Worm (Caenorhabditis elegans) whole organism, young adult: ENCODE measurements around the gene K03B4.9.

Source experiments
- B0019.2 ChIP-seq: fragments of 200-800 bp; sonication (Bioruptor generic); conservative IDR thresholded peaks from 2 replicates; pipeline ENCODE4 v1.3.6; 2022; ENCODE audit warnings: missing genetic modification reagents, missing genetic modification characterization, missing compliant biosample characterization
- B0035.1 ChIP-seq: sonication (generic microtip); optimal IDR thresholded peaks from 2 replicates; lab custom pipeline; 2016; ENCODE audit warnings: missing genetic modification characterization, mild to moderate bottlenecking, missing compliant biosample characterization, missing genotype, missing genetic modification reagents
- D2030.7 ChIP-seq: fragments of 200-800 bp; sonication (Bioruptor generic); IDR thresholded peaks from 2 replicates; pipeline ENCODE4 v1.3.6; 2022; ENCODE audit warnings: missing genetic modification reagents, missing genetic modification characterization, missing compliant biosample characterization
- F33H1.4 ChIP-seq: fragments of 200-800 bp; sonication (Bioruptor generic); IDR thresholded peaks from 2 replicates; pipeline ENCODE4 v1.3.6; 2022; ENCODE audit warnings: missing genetic modification reagents, missing genetic modification characterization, missing compliant biosample characterization
- K11D2.4 ChIP-seq: fragments of 200-800 bp; sonication (Bioruptor generic); IDR thresholded peaks from 2 replicates; pipeline ENCODE4 v1.3.6; 2022; ENCODE audit warnings: missing genetic modification reagents, missing genetic modification characterization, missing compliant biosample characterization
- Y53G8AR.9 ChIP-seq: fragments of 200-800 bp; sonication (Bioruptor generic); conservative IDR thresholded peaks from 2 replicates; pipeline ENCODE4 v1.3.6; 2022; ENCODE audit warnings: missing genetic modification reagents, missing genetic modification characterization, missing compliant biosample characterization
- Y56A3A.18 ChIP-seq: fragments of 200-800 bp; sonication (Bioruptor generic); IDR thresholded peaks from 2 replicates; pipeline ENCODE4 v1.3.6; 2022; ENCODE audit warnings: missing genetic modification reagents, missing genetic modification characterization, missing compliant biosample characterization
- Y79H2A.3 ChIP-seq: fragments of 200-800 bp; sonication (Bioruptor generic); conservative IDR thresholded peaks from 2 replicates; pipeline ENCODE4 v1.3.6; 2022; ENCODE audit warnings: missing genetic modification reagents, missing genetic modification characterization, missing compliant biosample characterization
- Y95B8A.8 ChIP-seq: fragments of 200-800 bp; sonication (Bioruptor generic); IDR thresholded peaks from 2 replicates; pipeline ENCODE4 v1.3.6; 2022; ENCODE audit warnings: missing genetic modification reagents, missing genetic modification characterization, missing compliant biosample characterization
- aptf-2 ChIP-seq: fragments of 200-800 bp; sonication (Bioruptor generic); conservative IDR thresholded peaks from 2 replicates; pipeline ENCODE4 v1.3.6; 2022; ENCODE audit warnings: missing genetic modification reagents, missing genetic modification characterization, missing compliant biosample characterization
- atf-7 ChIP-seq: sonication (generic microtip); optimal IDR thresholded peaks from 2 replicates; lab custom pipeline; 2017; ENCODE audit warnings: mild to moderate bottlenecking, missing genetic modification characterization, missing compliant biosample characterization
- attf-3 ChIP-seq: fragments of 200-800 bp; sonication (Bioruptor generic); conservative IDR thresholded peaks from 2 replicates; pipeline ENCODE4 v1.3.6; 2022; ENCODE audit warnings: missing genetic modification reagents, missing genetic modification characterization, missing compliant biosample characterization
- ceh-27 ChIP-seq: fragments of 200-800 bp; sonication (Bioruptor generic); optimal IDR thresholded peaks from 2 replicates; lab custom pipeline; 2018; ENCODE audit warnings: mild to moderate bottlenecking, missing genetic modification characterization, moderate library complexity, missing compliant biosample characterization
- dox-1 ChIP-seq: fragments of 200-800 bp; sonication (Bioruptor generic); IDR thresholded peaks from 2 replicates; pipeline ENCODE4 v1.3.6; 2022; ENCODE audit warnings: missing genetic modification reagents, missing genetic modification characterization, missing compliant biosample characterization
- dpff-1 ChIP-seq: sonication (generic microtip); optimal IDR thresholded peaks from 2 replicates; lab custom pipeline; 2017; ENCODE audit warnings: mild to moderate bottlenecking, missing genetic modification characterization, missing compliant biosample characterization
- egl-44 ChIP-seq: fragments of 200-800 bp; sonication (Bioruptor generic); IDR thresholded peaks from 2 replicates; pipeline ENCODE4 v1.3.6; 2022; ENCODE audit warnings: missing genetic modification reagents, missing genetic modification characterization, missing compliant biosample characterization
- hmg-1.2 ChIP-seq: fragments of 200-800 bp; sonication (Bioruptor generic); IDR thresholded peaks from 2 replicates; pipeline ENCODE4 v1.3.6; 2022; ENCODE audit warnings: missing genetic modification reagents, missing genetic modification characterization, missing compliant biosample characterization
- hmg-20 ChIP-seq: fragments of 200-800 bp; sonication (Bioruptor generic); IDR thresholded peaks from 2 replicates; pipeline ENCODE4 v1.3.6; 2022; ENCODE audit warnings: missing genetic modification reagents, missing genetic modification characterization, missing compliant biosample characterization
- lin-40 ChIP-seq: sonication (generic microtip); optimal IDR thresholded peaks from 2 replicates; lab custom pipeline; 2016; ENCODE audit warnings: missing genetic modification characterization, mild to moderate bottlenecking, missing compliant biosample characterization, missing genotype, missing genetic modification reagents
- lir-1 ChIP-seq: fragments of 200-800 bp; sonication (Bioruptor generic); conservative IDR thresholded peaks from 2 replicates; pipeline ENCODE4 v1.3.6; 2022; ENCODE audit warnings: missing genetic modification reagents, missing genetic modification characterization, missing compliant biosample characterization
- lsl-1 ChIP-seq: fragments of 200-800 bp; sonication (Bioruptor generic); optimal IDR thresholded peaks from 2 replicates; lab custom pipeline; 2018; ENCODE audit warnings: mild to moderate bottlenecking, missing genetic modification characterization, moderate library complexity, missing compliant biosample characterization
- madf-10 ChIP-seq: sonication (generic microtip); optimal IDR thresholded peaks from 2 replicates; lab custom pipeline; 2016; ENCODE audit warnings: mild to moderate bottlenecking, missing genetic modification characterization, missing compliant biosample characterization
- madf-3 ChIP-seq: fragments of 200-800 bp; sonication (Bioruptor generic); IDR thresholded peaks from 2 replicates; pipeline ENCODE4 v1.3.6; 2022; ENCODE audit warnings: missing genetic modification reagents, missing genetic modification characterization, missing compliant biosample characterization
- nfya-1 ChIP-seq: sonication (generic microtip); optimal IDR thresholded peaks from 2 replicates; lab custom pipeline; 2017; ENCODE audit warnings: antibody characterized with exemption, missing compliant biosample characterization, missing genetic modification characterization, borderline replicate concordance; ENCODE audit not compliant: insufficient read depth
- nhr-179 ChIP-seq: sonication (generic microtip); optimal IDR thresholded peaks from 2 replicates; lab custom pipeline; 2016; ENCODE audit warnings: mild to moderate bottlenecking, missing genetic modification characterization, missing compliant biosample characterization
- nhr-27 ChIP-seq: fragments of 200-800 bp; sonication (Bioruptor generic); optimal IDR thresholded peaks from 2 replicates; lab custom pipeline; 2018; ENCODE audit warnings: mild to moderate bottlenecking, missing genetic modification characterization, moderate library complexity, missing compliant biosample characterization
- nhr-90 ChIP-seq: sonication (generic microtip); optimal IDR thresholded peaks from 2 replicates; lab custom pipeline; 2016; ENCODE audit warnings: missing genotype, mild to moderate bottlenecking, missing genetic modification characterization, missing compliant biosample characterization
- rec-8 ChIP-seq, 2 experiments: sonication (generic microtip); optimal IDR thresholded peaks; 2 replicates each; lab custom pipeline; 2016; ENCODE audit warnings: mild to moderate bottlenecking in 2 of 2, missing genetic modification characterization in 2 of 2, missing genetic modification reagents in 2 of 2, missing genotype in 2 of 2, missing biosample characterization in 1 of 2, missing compliant biosample characterization in 1 of 2, moderate library complexity in 1 of 2
- snpc-1.1 ChIP-seq: sonication (generic microtip); optimal IDR thresholded peaks from 2 replicates; lab custom pipeline; 2017; ENCODE audit warnings: missing genetic modification characterization, mild to moderate bottlenecking, missing compliant biosample characterization, antibody characterized with exemption, moderate library complexity, missing genotype, missing genetic modification reagents; ENCODE audit not compliant: insufficient read depth
- snpc-1.3 ChIP-seq: sonication (generic microtip); optimal IDR thresholded peaks from 2 replicates; lab custom pipeline; 2017; ENCODE audit warnings: missing genetic modification characterization, mild to moderate bottlenecking, missing compliant biosample characterization, antibody characterized with exemption, moderate library complexity, missing genotype, missing genetic modification reagents; ENCODE audit not compliant: insufficient read depth
- snpc-3.4 ChIP-seq: sonication (generic microtip); optimal IDR thresholded peaks from 2 replicates; lab custom pipeline; 2017; ENCODE audit warnings: missing genetic modification characterization, mild to moderate bottlenecking, missing compliant biosample characterization, antibody characterized with exemption, moderate library complexity, missing genotype, missing genetic modification reagents
- tbp1 ChIP-seq: fragments of 200-800 bp; sonication (Bioruptor generic); optimal IDR thresholded peaks from 2 replicates; lab custom pipeline; 2018; ENCODE audit warnings: mild to moderate bottlenecking, missing genetic modification characterization, missing compliant biosample characterization
- zfh-2 ChIP-seq: fragments of 200-800 bp; sonication (Bioruptor generic); conservative IDR thresholded peaks from 2 replicates; pipeline ENCODE4 v1.3.6; 2022; ENCODE audit warnings: missing genetic modification reagents, missing genetic modification characterization, missing compliant biosample characterization
- ztf-18 ChIP-seq: sonication (generic microtip); optimal IDR thresholded peaks from 2 replicates; lab custom pipeline; 2016; ENCODE audit warnings: missing genotype, mild to moderate bottlenecking, missing genetic modification characterization, missing compliant biosample characterization
- ztf-25 ChIP-seq: fragments of 200-800 bp; sonication (Bioruptor generic); IDR thresholded peaks from 2 replicates; pipeline ENCODE4 v1.3.6; 2022; ENCODE audit warnings: missing genetic modification reagents, missing genetic modification characterization, missing compliant biosample characterization

Gene K03B4.9

ce11 chrV:4684137-4684536 lies 11.8 kb upstream of the K03B4.9 start:
- TF ChIP-seq snpc-1.3 (tag; lab: Kevin White, UChicago) = no peak
- TF ChIP-seq Y95B8A.8 (GFP tag; lab: Robert Waterston, UW) = no peak
- no peak for TF ChIP-seq aptf-2 (GFP tag; lab: Robert Waterston, UW)
- no peak for TF ChIP-seq nfya-1 (tag; lab: Kevin White, UChicago)
- no peak for TF ChIP-seq lin-40
- no peak for TF ChIP-seq ztf-25 (GFP tag; lab: Robert Waterston, UW)
- no peak for TF ChIP-seq Y53G8AR.9
- TF ChIP-seq rec-8 (tag; optimal IDR thresholded peaks at IDR 0.05; lab: Kevin White, UChicago) = no peak
- TF ChIP-seq nhr-179 (tag; lab: Kevin White, UChicago) = no peak
- TF ChIP-seq nhr-90 (tag; lab: Kevin White, UChicago) = no peak
- no peak for TF ChIP-seq F33H1.4 (GFP tag; lab: Robert Waterston, UW)
- TF ChIP-seq ceh-27 (GFP tag; lab: Kevin White, UChicago) = no peak
- no peak for TF ChIP-seq ztf-18 (tag; lab: Kevin White, UChicago)
- TF ChIP-seq attf-3 (GFP tag; lab: Robert Waterston, UW) = no peak
- no peak for TF ChIP-seq dox-1 (GFP tag; lab: Robert Waterston, UW)
- no peak for TF ChIP-seq D2030.7 (GFP tag; lab: Robert Waterston, UW)
- no peak for TF ChIP-seq hmg-20
- TF ChIP-seq, all 124 proteins: peak for 0

- TF ChIP-seq lir-1 (no peak), snpc-1.3 (tag; lab: Kevin White, UChicago) (no peak), snpc-1.1 (tag; lab: Kevin White, UChicago) (no peak), tbp1 (no peak), madf-10 (tag; lab: Kevin White, UChicago) (no peak), madf-3 (GFP tag; lab: Robert Waterston, UW) (no peak)
Observed at ce11 chrV:4681670-4682069, 9.3 kb upstream of the K03B4.9 start, which contains the start of gene K03B4.4. Gene K03B4.4, plus strand, starts transcription at chrV:4681970.

DNA sequence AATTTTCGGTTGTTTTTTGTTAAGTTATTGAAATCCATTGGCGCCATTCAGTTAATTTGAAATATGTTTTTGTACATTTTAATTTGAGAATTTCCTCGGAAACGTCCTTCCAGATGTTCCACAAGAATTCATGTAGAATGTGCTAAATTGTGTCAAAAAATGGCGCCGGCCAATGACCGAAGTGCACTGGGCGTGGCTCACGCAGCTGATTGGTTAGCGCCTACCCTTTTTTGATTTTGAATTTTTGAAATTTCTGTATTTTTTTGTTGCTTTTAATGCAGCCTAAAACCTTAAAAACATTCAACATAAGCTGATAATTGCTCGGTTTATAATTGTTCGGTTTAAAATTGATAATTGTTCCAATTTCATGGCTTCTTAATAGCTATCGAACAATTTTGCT lies 4.4 kb upstream of the K03B4.9 start:
- no peak for TF ChIP-seq hmg-1.2 (GFP tag; lab: Robert Waterston, UW)
- TF ChIP-seq K11D2.4 (GFP tag; lab: Robert Waterston, UW) = no peak
- no peak for TF ChIP-seq lir-1
- no peak for TF ChIP-seq atf-7 (tag; lab: Kevin White, UChicago)
- TF ChIP-seq snpc-3.4 (tag; lab: Kevin White, UChicago) = no peak
- TF ChIP-seq, all 124 proteins: peak for 0

ce11 chrV:4676092-4676491 lies 3.7 kb upstream of the K03B4.9 start, which contains the start of gene K03B4.6:
Gene K03B4.6, minus strand, starts transcription at chrV:4676192.
- TF ChIP-seq hmg-1.2 (GFP tag; lab: Robert Waterston, UW) (no peak), B0019.2 (no peak), ztf-18 (tag; lab: Kevin White, UChicago) (no peak), lin-40 (no peak), egl-44 (no peak), ceh-27 (GFP tag; lab: Kevin White, UChicago) (no peak), dpff-1 (no peak), Y79H2A.3 (GFP tag; lab: Robert Waterston, UW) (no peak), tbp1 (no peak), lsl-1 (GFP tag; lab: Kevin White, UChicago) (no peak), B0035.1 (tag; lab: Kevin White, UChicago) (no peak), zfh-2 (GFP tag; lab: Robert Waterston, UW) (no peak), Y56A3A.18 (GFP tag; lab: Robert Waterston, UW) (no peak), nhr-27 (tag; lab: Kevin White, UChicago) (no peak)
